Worm (Caenorhabditis elegans): ENCODE results near the gene tra-4.

tra-4 gene

ce11 chrX:2852388-2852908, 5.0 kb downstream of the tra-4 start, which contains the start of gene kin-29 (continued):
- TF ChIP-seq lin-54 (GFP tag; optimal IDR thresholded peaks at IDR 0.05), result peak; percentile 47
- no peak for TF ChIP-seq nfya-1 (tag; optimal IDR thresholded peaks at IDR 0.05; ENCODE audit: borderline replicate concordance, insufficient read depth)
- TF ChIP-seq F57A8.1 (GFP tag; optimal IDR thresholded peaks at IDR 0.05), result no peak
- peak; percentile 41 for TF ChIP-seq tbp1 (GFP tag; optimal IDR thresholded peaks at IDR 0.05)
- TF ChIP-seq xnd-1 (tag; optimal IDR thresholded peaks at IDR 0.05), result no peak
- peak; percentile 6 for TF ChIP-seq ztf-22 (GFP tag; optimal IDR thresholded peaks at IDR 0.05)
- TF ChIP-seq lsy-27 (tag; optimal IDR thresholded peaks at IDR 0.05; ENCODE audit: borderline replicate concordance, insufficient read depth), result no peak
- TF ChIP-seq chd-7 (tag; optimal IDR thresholded peaks at IDR 0.05), result peak; percentile 83
- TF ChIP-seq ztf-26 (tag; optimal IDR thresholded peaks at IDR 0.05), result peak; percentile 85
- TF ChIP-seq madf-3 (GFP tag; IDR thresholded peaks at IDR 0.05), result no peak
- no peak for TF ChIP-seq ceh-58 (GFP tag; IDR thresholded peaks at IDR 0.05)
- TF ChIP-seq hmg-20 (GFP tag; IDR thresholded peaks at IDR 0.05), result peak; percentile 51
- TF ChIP-seq ceh-27 (GFP tag; optimal IDR thresholded peaks at IDR 0.05), result peak; percentile 79
- TF ChIP-seq rpc-1 (optimal IDR thresholded peaks at IDR 0.05), result no peak
- no peak for TF ChIP-seq rpc-1 (tag; optimal IDR thresholded peaks at IDR 0.05)
- TF ChIP-seq gei-17 (GFP tag; optimal IDR thresholded peaks at IDR 0.05), result peak; percentile 82
- peak; percentile 85 for TF ChIP-seq dox-1 (GFP tag; IDR thresholded peaks at IDR 0.05)
- TF ChIP-seq zim-3 (tag; optimal IDR thresholded peaks at IDR 0.05), result no peak
- no peak for TF ChIP-seq ztf-25 (GFP tag; IDR thresholded peaks at IDR 0.05)
- TF ChIP-seq D2030.7 (GFP tag; IDR thresholded peaks at IDR 0.05), result no peak
- no peak for TF ChIP-seq Y79H2A.3 (GFP tag; conservative IDR thresholded peaks at IDR 0.05)
- no peak for TF ChIP-seq akir-1 (GFP tag; optimal IDR thresholded peaks at IDR 0.05)
- TF ChIP-seq dpl-1 (GFP tag; optimal IDR thresholded peaks at IDR 0.05), result no peak
- TF ChIP-seq sea-2 (GFP tag; IDR thresholded peaks at IDR 0.05), result no peak
- no peak for TF ChIP-seq athp-1 (tag; optimal IDR thresholded peaks at IDR 0.05)
- TF ChIP-seq pha-4 (tag; optimal IDR thresholded peaks at IDR 0.05), result no peak
- TF ChIP-seq madf-10 (tag; optimal IDR thresholded peaks at IDR 0.05), result peak; percentile 93
- TF ChIP-seq let-526 (GFP tag; IDR thresholded peaks at IDR 0.05), result 0 out of 2 replicates have a peak, but pooled peaks have one; percentile 47
- TF ChIP-seq lsl-1 (GFP tag; optimal IDR thresholded peaks at IDR 0.05), result peak; percentile 9
- peak; percentile 61 for TF ChIP-seq somi-1 (GFP tag; optimal IDR thresholded peaks at IDR 0.05)
- peak; percentile 64 for TF ChIP-seq atf-7 (tag; optimal IDR thresholded peaks at IDR 0.05)
- no peak for TF ChIP-seq hlh-26 (GFP tag; conservative IDR thresholded peaks at IDR 0.05)
- TF ChIP-seq Y53F4B.3 (GFP tag; IDR thresholded peaks at IDR 0.05), result no peak
- no peak for TF ChIP-seq hrde-1 (tag; optimal IDR thresholded peaks at IDR 0.05; ENCODE audit: borderline replicate concordance)
- TF ChIP-seq ztf-6 (GFP tag; IDR thresholded peaks at IDR 0.05), result no peak
- peak; percentile 15 for TF ChIP-seq snpc-4 (GFP tag; optimal IDR thresholded peaks at IDR 0.05)
- TF ChIP-seq snpc-4 (tag; optimal IDR thresholded peaks at IDR 0.05), result peak in 3 of 4 experiments; percentile 43 to 66 (median 66)
- no peak for TF ChIP-seq ztf-28 (GFP tag; IDR thresholded peaks at IDR 0.05)
- TF ChIP-seq unc-62 (GFP tag; optimal IDR thresholded peaks at IDR 0.05), result no peak
- TF ChIP-seq repo-1 (tag; optimal IDR thresholded peaks at IDR 0.05), result peak; percentile 64
- no peak for TF ChIP-seq F55B11.4 (tag; optimal IDR thresholded peaks at IDR 0.05; ENCODE audit: borderline replicate concordance, insufficient read depth)
- peak; percentile 59 for TF ChIP-seq ztf-18 (tag; optimal IDR thresholded peaks at IDR 0.05)
- no peak for TF ChIP-seq Y53G8AR.9 (GFP tag; conservative IDR thresholded peaks at IDR 0.05)
- no peak for TF ChIP-seq hlh-12 (tag; optimal IDR thresholded peaks at IDR 0.05)
- TF ChIP-seq C17E4.6 (GFP tag; IDR thresholded peaks at IDR 0.05), result 0 out of 2 replicates have a peak, but pooled peaks have one; percentile 14
- TF ChIP-seq hsf-1 (GFP tag; IDR thresholded peaks at IDR 0.05), result no peak
- peak; percentile 20 for TF ChIP-seq F52B5.7 (tag; optimal IDR thresholded peaks at IDR 0.05)
- TF ChIP-seq tlf-1 (GFP tag; optimal IDR thresholded peaks at IDR 0.05), result peak; percentile 22
- no peak for TF ChIP-seq lag-1 (GFP tag; IDR thresholded peaks at IDR 0.05)

Measured in whole organism, young adult.